Worm (Caenorhabditis elegans): ENCODE measurements around the gene ced-4.

ce11 chrIII:4850139-4850538, 2.0 kb upstream of the ced-4 start, which contains the start of gene F26A1.1:
- TF ChIP-seq ztf-23 (GFP tag; IDR thresholded peaks at IDR 0.05) = no peak
- TF ChIP-seq med-1 (GFP tag; optimal IDR thresholded peaks at IDR 0.05; ENCODE audit: insufficient read depth) = no peak
- no peak for TF ChIP-seq flt-1 (GFP tag; IDR thresholded peaks at IDR 0.05)
- TF ChIP-seq ref-1 (GFP tag; conservative IDR thresholded peaks at IDR 0.05) = no peak
